Fruit fly (Drosophila melanogaster) whole organism, wandering third instar larva: Measurements from ENCODE around the gene ric8a.

Experiments
- Jra ChIP-seq: sonication (Bioruptor generic); optimal IDR thresholded peaks from 2 replicates; lab custom pipeline; 2016; ENCODE audit warnings: missing biosample characterization, missing genetic modification characterization
- Myc ChIP-seq: fragments of >200 bp; optimal IDR thresholded peaks from 2 replicates; lab custom pipeline; 2017
- N ChIP-seq: fragments of >200 bp; optimal IDR thresholded peaks from 2 replicates; lab custom pipeline; 2018; ENCODE audit warnings: missing biosample characterization, missing external identifiers, missing genetic modification characterization
- OdsH ChIP-seq: fragments of 200-800 bp; sonication (Bioruptor generic); optimal IDR thresholded peaks from 2 replicates; lab custom pipeline; 2016; ENCODE audit warnings: missing biosample characterization, mild to moderate bottlenecking, missing genetic modification characterization
- Sp1 ChIP-seq: fragments of 200-800 bp; sonication (Bioruptor generic); optimal IDR thresholded peaks from 3 replicates; lab custom pipeline; 2019; ENCODE audit warnings: missing biosample characterization, mild to moderate bottlenecking, missing genetic modification characterization, moderate library complexity
- rgr ChIP-seq: fragments of 200-800 bp; sonication (Bioruptor generic); optimal IDR thresholded peaks from 3 replicates; lab custom pipeline; 2016; ENCODE audit warnings: missing biosample characterization, mild to moderate bottlenecking, missing genetic modification characterization
- sv ChIP-seq: fragments of 200-800 bp; sonication (Bioruptor generic); optimal IDR thresholded peaks from 3 replicates; lab custom pipeline; 2016; ENCODE audit warnings: missing biosample characterization, missing genetic modification characterization
- usp ChIP-seq: fragments of >200 bp; optimal IDR thresholded peaks from 2 replicates; lab custom pipeline; 2017; ENCODE audit warnings: missing biosample characterization, missing genetic modification characterization
- woc ChIP-seq: sonication (Bioruptor generic); optimal IDR thresholded peaks from 2 replicates; lab custom pipeline; 2016; ENCODE audit warnings: missing biosample characterization, mild to moderate bottlenecking, missing genetic modification characterization

- TF ChIP-seq Sp1 (GFP tag; lab: Kevin White, UChicago): no peak
- no peak for TF ChIP-seq Jra (GFP tag; lab: Kevin White, UChicago)
- no peak for TF ChIP-seq rgr
- TF ChIP-seq N: no peak
- TF ChIP-seq OdsH: no peak
- no peak for TF ChIP-seq Myc (lab: Kevin White, UChicago)
- no peak for TF ChIP-seq usp (GFP tag; lab: Kevin White, UChicago)
- no peak for TF ChIP-seq woc (GFP tag; lab: Kevin White, UChicago)
- TF ChIP-seq sv (GFP tag; lab: Kevin White, UChicago): no peak
Observed at dm6 chrX:9236485-9236884, 19.5 kb upstream of the ric8a start, which contains the start of gene Ir8a.
